Worm (Caenorhabditis elegans) whole organism, young adult: ENCODE measurements around the gene dhs-27.
A peak's percentile ranks its signal among the peaks of the same experiment; 100 is the strongest.

ENCODE experiments used
- B0035.1 ChIP-seq: sonication (generic microtip); optimal IDR thresholded peaks from 2 replicates; lab custom pipeline; 2016; ENCODE audit warnings: missing genetic modification characterization, mild to moderate bottlenecking, missing compliant biosample characterization, missing genotype, missing genetic modification reagents
- B0336.3 ChIP-seq: fragments of 200-800 bp; sonication (Bioruptor generic); IDR thresholded peaks from 2 replicates; pipeline ENCODE4 v1.3.6; 2022; ENCODE audit warnings: missing genetic modification characterization, missing compliant biosample characterization
- F39B2.1 ChIP-seq: fragments of 200-800 bp; sonication (Bioruptor generic); IDR thresholded peaks from 2 replicates; pipeline ENCODE4 v1.3.6; 2022; ENCODE audit warnings: missing genetic modification reagents, missing genetic modification characterization, missing compliant biosample characterization
- F52B5.7 ChIP-seq: sonication (generic microtip); optimal IDR thresholded peaks from 2 replicates; lab custom pipeline; 2016; ENCODE audit warnings: mild to moderate bottlenecking, missing genetic modification characterization, missing compliant biosample characterization
- F55B11.4 ChIP-seq: sonication (generic microtip); optimal IDR thresholded peaks from 2 replicates; lab custom pipeline; 2016; ENCODE audit warnings: missing compliant biosample characterization, missing genetic modification characterization, borderline replicate concordance; ENCODE audit not compliant: insufficient read depth
- F57A8.1 ChIP-seq: fragments of 200-800 bp; sonication (Bioruptor generic); optimal IDR thresholded peaks from 2 replicates; lab custom pipeline; 2018; ENCODE audit warnings: mild to moderate bottlenecking, missing genetic modification characterization, moderate library complexity, missing compliant biosample characterization
- F57C9.4 ChIP-seq: sonication (generic microtip); optimal IDR thresholded peaks from 2 replicates; lab custom pipeline; 2017; ENCODE audit warnings: mild to moderate bottlenecking, missing genetic modification characterization, missing compliant biosample characterization
- K11D2.4 ChIP-seq: fragments of 200-800 bp; sonication (Bioruptor generic); IDR thresholded peaks from 2 replicates; pipeline ENCODE4 v1.3.6; 2022; ENCODE audit warnings: missing genetic modification reagents, missing genetic modification characterization, missing compliant biosample characterization
- K12H6.12 ChIP-seq: fragments of 200-800 bp; sonication (Bioruptor generic); optimal IDR thresholded peaks from 2 replicates; lab custom pipeline; 2018; ENCODE audit warnings: mild to moderate bottlenecking, missing genetic modification characterization, missing compliant biosample characterization
- Y53G8AR.9 ChIP-seq: fragments of 200-800 bp; sonication (Bioruptor generic); conservative IDR thresholded peaks from 2 replicates; pipeline ENCODE4 v1.3.6; 2022; ENCODE audit warnings: missing genetic modification reagents, missing genetic modification characterization, missing compliant biosample characterization
- ZK185.1 ChIP-seq: sonication (generic microtip); optimal IDR thresholded peaks from 2 replicates; lab custom pipeline; 2016; ENCODE audit warnings: mild to moderate bottlenecking, missing genetic modification characterization, missing compliant biosample characterization; ENCODE audit not compliant: poor library complexity, severe bottlenecking
- ama-1 ChIP-seq, 3 experiments: fragments of 150-350 bp in 1 of 3; sonication (generic microtip) in 2 of 3; optimal IDR thresholded peaks; 2 replicates each; lab custom pipeline; 2014 to 2018; ENCODE audit warnings: missing biosample characterization in 2 of 3, missing genetic modification characterization in 2 of 3, missing genetic modification reagents in 2 of 3
- atf-7 ChIP-seq: sonication (generic microtip); optimal IDR thresholded peaks from 2 replicates; lab custom pipeline; 2017; ENCODE audit warnings: mild to moderate bottlenecking, missing genetic modification characterization, missing compliant biosample characterization
- attf-3 ChIP-seq: fragments of 200-800 bp; sonication (Bioruptor generic); conservative IDR thresholded peaks from 2 replicates; pipeline ENCODE4 v1.3.6; 2022; ENCODE audit warnings: missing genetic modification reagents, missing genetic modification characterization, missing compliant biosample characterization
- attf-5 ChIP-seq: fragments of 200-800 bp; sonication (Bioruptor generic); optimal IDR thresholded peaks from 2 replicates; lab custom pipeline; 2018; ENCODE audit warnings: mild to moderate bottlenecking, missing genetic modification characterization, missing compliant biosample characterization
- attf-6 ChIP-seq: fragments of 200-800 bp; sonication (Bioruptor generic); IDR thresholded peaks from 2 replicates; pipeline ENCODE4 v1.3.6; 2022; ENCODE audit warnings: missing genetic modification reagents, missing genetic modification characterization, missing compliant biosample characterization
- bed-1 ChIP-seq: fragments of 200-800 bp; sonication (Bioruptor generic); IDR thresholded peaks from 2 replicates; pipeline ENCODE4 v1.3.6; 2022; ENCODE audit warnings: missing genetic modification reagents, missing genetic modification characterization, missing compliant biosample characterization
- cebp-1 ChIP-seq, 2 experiments: fragments of 200-800 bp in 1 of 2; sonication (Bioruptor generic) in 1 of 2; sonication (generic microtip) in 1 of 2; IDR thresholded peaks in 1 of 2; optimal IDR thresholded peaks in 1 of 2; 2 replicates each; pipeline versions ENCODE4 v1.3.6 to Lab custom; 2017 to 2022; ENCODE audit warnings: missing compliant biosample characterization in 2 of 2, missing genetic modification characterization in 2 of 2, mild to moderate bottlenecking in 1 of 2, missing genetic modification reagents in 1 of 2, moderate library complexity in 1 of 2
- ceh-100 ChIP-seq: fragments of 200-800 bp; sonication (Bioruptor generic); IDR thresholded peaks from 2 replicates; pipeline ENCODE4 v1.3.6; 2022; ENCODE audit warnings: missing genetic modification reagents, missing genetic modification characterization, missing compliant biosample characterization
- ceh-58 ChIP-seq: fragments of 200-800 bp; sonication (Bioruptor generic); IDR thresholded peaks from 2 replicates; pipeline ENCODE4 v1.3.6; 2022; ENCODE audit warnings: missing genetic modification characterization, missing compliant biosample characterization
- die-1 ChIP-seq: sonication (generic microtip); optimal IDR thresholded peaks from 2 replicates; lab custom pipeline; 2016; ENCODE audit warnings: missing genotype, mild to moderate bottlenecking, missing genetic modification characterization, missing compliant biosample characterization
- dox-1 ChIP-seq: fragments of 200-800 bp; sonication (Bioruptor generic); IDR thresholded peaks from 2 replicates; pipeline ENCODE4 v1.3.6; 2022; ENCODE audit warnings: missing genetic modification reagents, missing genetic modification characterization, missing compliant biosample characterization
- dpff-1 ChIP-seq: sonication (generic microtip); optimal IDR thresholded peaks from 2 replicates; lab custom pipeline; 2017; ENCODE audit warnings: mild to moderate bottlenecking, missing genetic modification characterization, missing compliant biosample characterization
- dpl-1 ChIP-seq: fragments of 150-350 bp; optimal IDR thresholded peaks from 2 replicates; lab custom pipeline; 2014; ENCODE audit warnings: missing biosample characterization, missing genetic modification reagents, missing genetic modification characterization
- ets-4 ChIP-seq: fragments of 200-800 bp; sonication (Bioruptor generic); optimal IDR thresholded peaks from 2 replicates; lab custom pipeline; 2018; ENCODE audit warnings: mild to moderate bottlenecking, missing genetic modification characterization, missing compliant biosample characterization
- gei-17 ChIP-seq: fragments of 200-800 bp; sonication (Bioruptor generic); optimal IDR thresholded peaks from 2 replicates; lab custom pipeline; 2018; ENCODE audit warnings: mild to moderate bottlenecking, missing genetic modification characterization, missing compliant biosample characterization
- hmg-1.2 ChIP-seq: fragments of 200-800 bp; sonication (Bioruptor generic); IDR thresholded peaks from 2 replicates; pipeline ENCODE4 v1.3.6; 2022; ENCODE audit warnings: missing genetic modification reagents, missing genetic modification characterization, missing compliant biosample characterization
- lin-35 ChIP-seq, 3 experiments: fragments of 150-350 bp in 2 of 3; sonication (generic microtip) in 1 of 3; optimal IDR thresholded peaks; 2 replicates each; lab custom pipeline; 2014 to 2018; ENCODE audit warnings: missing biosample characterization in 3 of 3, missing genetic modification characterization in 3 of 3, missing genetic modification reagents in 3 of 3
- lin-40 ChIP-seq: sonication (generic microtip); optimal IDR thresholded peaks from 2 replicates; lab custom pipeline; 2016; ENCODE audit warnings: missing genetic modification characterization, mild to moderate bottlenecking, missing compliant biosample characterization, missing genotype, missing genetic modification reagents
- lir-1 ChIP-seq: fragments of 200-800 bp; sonication (Bioruptor generic); conservative IDR thresholded peaks from 2 replicates; pipeline ENCODE4 v1.3.6; 2022; ENCODE audit warnings: missing genetic modification reagents, missing genetic modification characterization, missing compliant biosample characterization
- lsl-1 ChIP-seq: fragments of 200-800 bp; sonication (Bioruptor generic); optimal IDR thresholded peaks from 2 replicates; lab custom pipeline; 2018; ENCODE audit warnings: mild to moderate bottlenecking, missing genetic modification characterization, moderate library complexity, missing compliant biosample characterization
- mcd-1 ChIP-seq: fragments of 200-800 bp; sonication (Bioruptor generic); IDR thresholded peaks from 2 replicates; pipeline ENCODE4 v1.3.6; 2022; ENCODE audit warnings: missing genetic modification reagents, missing genetic modification characterization, missing compliant biosample characterization
- nhr-80 ChIP-seq: sonication (generic microtip); optimal IDR thresholded peaks from 2 replicates; lab custom pipeline; 2016; ENCODE audit warnings: missing genetic modification characterization, missing compliant biosample characterization
- nhr-90 ChIP-seq: sonication (generic microtip); optimal IDR thresholded peaks from 2 replicates; lab custom pipeline; 2016; ENCODE audit warnings: missing genotype, mild to moderate bottlenecking, missing genetic modification characterization, missing compliant biosample characterization
- sea-2 ChIP-seq: fragments of 200-800 bp; sonication (Bioruptor generic); IDR thresholded peaks from 2 replicates; pipeline ENCODE4 v1.3.6; 2022; ENCODE audit warnings: missing genetic modification characterization, missing compliant biosample characterization
- snpc-1.1 ChIP-seq: sonication (generic microtip); optimal IDR thresholded peaks from 2 replicates; lab custom pipeline; 2017; ENCODE audit warnings: missing genetic modification characterization, mild to moderate bottlenecking, missing compliant biosample characterization, antibody characterized with exemption, moderate library complexity, missing genotype, missing genetic modification reagents; ENCODE audit not compliant: insufficient read depth
- snpc-3.4 ChIP-seq: sonication (generic microtip); optimal IDR thresholded peaks from 2 replicates; lab custom pipeline; 2017; ENCODE audit warnings: missing genetic modification characterization, mild to moderate bottlenecking, missing compliant biosample characterization, antibody characterized with exemption, moderate library complexity, missing genotype, missing genetic modification reagents
- snpc-4 ChIP-seq, 5 experiments: fragments of 150-350 bp in 1 of 5; sonication (generic microtip) in 4 of 5; optimal IDR thresholded peaks; 2 replicates each; lab custom pipeline; 2014 to 2018; ENCODE audit warnings: missing genetic modification characterization in 5 of 5, missing biosample characterization in 3 of 5, antibody characterized with exemption in 2 of 5, mild to moderate bottlenecking in 2 of 5, missing compliant biosample characterization in 2 of 5, missing genotype in 2 of 5, moderate library complexity in 2 of 5, missing genetic modification reagents in 1 of 5
- unc-62 ChIP-seq: fragments of 150-350 bp; optimal IDR thresholded peaks from 2 replicates; lab custom pipeline; 2014; ENCODE audit warnings: missing biosample characterization, missing genetic modification reagents, missing genetic modification characterization
- xnd-1 ChIP-seq: sonication (generic microtip); optimal IDR thresholded peaks from 2 replicates; lab custom pipeline; 2016; ENCODE audit warnings: missing genotype, missing genetic modification reagents, missing genetic modification characterization, missing compliant biosample characterization
- ztf-18 ChIP-seq: sonication (generic microtip); optimal IDR thresholded peaks from 2 replicates; lab custom pipeline; 2016; ENCODE audit warnings: missing genotype, mild to moderate bottlenecking, missing genetic modification characterization, missing compliant biosample characterization
- ztf-22 ChIP-seq: fragments of 200-800 bp; sonication (Bioruptor generic); optimal IDR thresholded peaks from 2 replicates; lab custom pipeline; 2018; ENCODE audit warnings: mild to moderate bottlenecking, missing genetic modification characterization, moderate library complexity, missing compliant biosample characterization
- ztf-25 ChIP-seq: fragments of 200-800 bp; sonication (Bioruptor generic); IDR thresholded peaks from 2 replicates; pipeline ENCODE4 v1.3.6; 2022; ENCODE audit warnings: missing genetic modification reagents, missing genetic modification characterization, missing compliant biosample characterization

dhs-27 gene

ce11 chrX:3416063-3416462 is 1.6 kb upstream of the dhs-27 start:
- TF ChIP-seq K12H6.12 (tag; lab: Kevin White, UChicago) (no peak), sea-2 (no peak), lin-35 (GFP tag; optimal IDR thresholded peaks at IDR 0.05; lab: Kevin White, UChicago) (no peak), lir-1 (no peak), dpl-1 (no peak), cebp-1 (GFP tag; IDR thresholded peaks at IDR 0.05; lab: Robert Waterston, UW) (no peak), cebp-1 (tag; optimal IDR thresholded peaks at IDR 0.05; lab: Kevin White, UChicago) (no peak)

- no peak for TF ChIP-seq attf-3
- peak; percentile 12 for TF ChIP-seq nhr-80 (tag; lab: Kevin White, UChicago)
- TF ChIP-seq lsl-1 = no peak
Measured at ce11 chrX:3411565-3412022, 2.9 kb downstream of the dhs-27 start, which contains the start of gene unc-78. unc-78 (minus strand) TSS chrX:3411615.

ce11 chrX:3408717-3409303 is 5.7 kb downstream of the dhs-27 start:
- TF ChIP-seq xnd-1 (no peak), unc-62 (GFP tag; lab: Kevin White, UChicago) (no peak), ztf-22 (GFP tag; lab: Kevin White, UChicago) (no peak), ceh-100 (GFP tag; lab: Robert Waterston, UW) (peak; percentile 25; the same call in 1 of the 2 replicates), dox-1 (GFP tag; lab: Robert Waterston, UW) (no peak), attf-5 (no peak), lir-1 (no peak), F52B5.7 (tag; lab: Kevin White, UChicago) (no peak), Y53G8AR.9 (GFP tag; lab: Robert Waterston, UW) (peak; percentile 92; the same call in 1 of the 2 replicates), attf-6 (GFP tag; lab: Robert Waterston, UW) (no peak), ceh-58 (no peak), K11D2.4 (no peak), F55B11.4 (tag; lab: Kevin White, UChicago) (no peak), gei-17 (GFP tag; lab: Kevin White, UChicago) (peak; percentile 62), B0035.1 (no peak), B0336.3 (GFP tag; lab: Robert Waterston, UW) (peak; percentile 78), ztf-25 (GFP tag; lab: Robert Waterston, UW) (no peak), ZK185.1 (no peak), lin-40 (tag; lab: Kevin White, UChicago) (no peak), atf-7 (peak; percentile 82), ets-4 (GFP tag; lab: Kevin White, UChicago) (no peak), F39B2.1 (GFP tag; lab: Robert Waterston, UW) (no peak), ama-1 (optimal IDR thresholded peaks at IDR 0.05; lab: Kevin White, UChicago) (no peak), ama-1 (GFP tag; optimal IDR thresholded peaks at IDR 0.05; lab: Kevin White, UChicago) (no peak), F57A8.1 (GFP tag; lab: Kevin White, UChicago) (no peak), nhr-90 (tag; lab: Kevin White, UChicago) (peak; percentile 61), ztf-18 (tag; lab: Kevin White, UChicago) (no peak), snpc-4 (GFP tag; optimal IDR thresholded peaks at IDR 0.05; lab: Kevin White, UChicago) (no peak), snpc-4 (tag; optimal IDR thresholded peaks at IDR 0.05; lab: Kevin White, UChicago) (peak in 1 of 4 experiments; percentile 25), F57C9.4 (tag; lab: Kevin White, UChicago) (no peak), snpc-3.4 (tag; lab: Kevin White, UChicago) (no peak), hmg-1.2 (GFP tag; lab: Robert Waterston, UW) (no peak), dpff-1 (tag; lab: Kevin White, UChicago) (no peak), snpc-1.1 (no peak), bed-1 (GFP tag; lab: Robert Waterston, UW) (no peak), mcd-1 (GFP tag; lab: Robert Waterston, UW) (no peak), die-1 (no peak)
